Worm (Caenorhabditis elegans) whole organism, late embryonic: ENCODE data around the gene ckb-1.

Source experiments
- ama-1 ChIP-seq: fragments of 150-350 bp; optimal IDR thresholded peaks from 2 replicates; lab custom pipeline; 2014
- fkh-10 ChIP-seq: fragments of 150-350 bp; optimal IDR thresholded peaks from 2 replicates; lab custom pipeline; 2014; ENCODE audit warnings: missing biosample characterization, missing genetic modification reagents, missing genetic modification characterization
- hlh-15 ChIP-seq: sonication (generic microtip); optimal IDR thresholded peaks from 2 replicates; lab custom pipeline; 2016; ENCODE audit warnings: missing genetic modification characterization, missing compliant biosample characterization
- hlh-30 ChIP-seq: sonication (generic microtip); optimal IDR thresholded peaks from 2 replicates; lab custom pipeline; 2017; ENCODE audit warnings: antibody characterized with exemption, missing genetic modification characterization, missing compliant biosample characterization; ENCODE audit not compliant: insufficient read depth
- mec-3 ChIP-seq: sonication (generic microtip); optimal IDR thresholded peaks from 2 replicates; lab custom pipeline; 2016; ENCODE audit warnings: borderline replicate concordance, missing genetic modification characterization, missing compliant biosample characterization
- nhr-11 ChIP-seq: fragments of 150-350 bp; optimal IDR thresholded peaks from 2 replicates; lab custom pipeline; 2014; ENCODE audit warnings: missing biosample characterization, missing genetic modification characterization
- pax-1 ChIP-seq: fragments of 150-350 bp; optimal IDR thresholded peaks from 2 replicates; lab custom pipeline; 2014; ENCODE audit warnings: missing biosample characterization, missing genetic modification characterization
- sox-4 ChIP-seq: sonication (generic microtip); optimal IDR thresholded peaks from 2 replicates; lab custom pipeline; 2017; ENCODE audit warnings: mild to moderate bottlenecking, missing genetic modification characterization, inconsistent platforms, missing compliant biosample characterization
- unc-3 ChIP-seq, 2 experiments: fragments of 200-800 bp in 1 of 2; sonication (Bioruptor generic) in 1 of 2; sonication (generic microtip) in 1 of 2; conservative IDR thresholded peaks in 1 of 2; optimal IDR thresholded peaks in 1 of 2; 2 replicates each; pipeline versions ENCODE4 v1.3.6 to Lab custom; 2016 to 2022; ENCODE audit warnings: missing compliant biosample characterization in 2 of 2, missing genetic modification characterization in 2 of 2, missing genetic modification reagents in 1 of 2
- unc-55 ChIP-seq: sonication (generic microtip); optimal IDR thresholded peaks from 2 replicates; lab custom pipeline; 2017; ENCODE audit warnings: missing biosample characterization, missing genetic modification reagents, missing genetic modification characterization
- ztf-16 ChIP-seq: sonication (generic microtip); optimal IDR thresholded peaks from 2 replicates; lab custom pipeline; 2017; ENCODE audit warnings: missing genetic modification characterization, missing compliant biosample characterization

ce11 chrIII:4367649-4368048 is 2.6 kb downstream of the ckb-1 start, which contains the start of gene ckb-2:
- TF ChIP-seq fkh-10 (GFP tag; lab: Kevin White, UChicago) (no peak), mec-3 (no peak), ama-1 (lab: Kevin White, UChicago) (no peak), unc-55 (GFP tag; lab: Kevin White, UChicago) (no peak), ztf-16 (tag; lab: Kevin White, UChicago) (no peak), hlh-15 (tag; lab: Kevin White, UChicago) (no peak), nhr-11 (tag; lab: Kevin White, UChicago) (no peak), pax-1 (tag; lab: Kevin White, UChicago) (no peak), hlh-30 (tag; lab: Kevin White, UChicago) (no peak), sox-4 (no peak), unc-3 (GFP tag; conservative IDR thresholded peaks at IDR 0.05; lab: Robert Waterston, UW) (no peak), unc-3 (tag; optimal IDR thresholded peaks at IDR 0.05; lab: Kevin White, UChicago) (no peak)
